Fruit fly (Drosophila melanogaster): ENCODE measurements around the gene CG12268.

CG12268 gene

dm6 chr3R:23924200-23924599 is 24.0 kb downstream of the CG12268 start, which contains the start of gene Ndc1:
Gene Ndc1, plus strand, starts transcription at chr3R:23924399.
- TF ChIP-seq CG1621 (tag; optimal IDR thresholded peaks at IDR 0.05) (no peak), CG6854 (GFP tag; optimal IDR thresholded peaks at IDR 0.05) (no peak), Gug (GFP tag; IDR thresholded peaks at IDR 0.05) (no peak), CG11762 (GFP tag; optimal IDR thresholded peaks at IDR 0.05; ENCODE audit: insufficient read depth) (no peak), CG3919 (GFP tag; optimal IDR thresholded peaks at IDR 0.05) (no peak), CG6276 (GFP tag; optimal IDR thresholded peaks at IDR 0.05) (no peak), net (GFP tag; optimal IDR thresholded peaks at IDR 0.05) (no peak), CG8319 (GFP tag; optimal IDR thresholded peaks at IDR 0.05) (no peak), CG3032 (tag; optimal IDR thresholded peaks at IDR 0.05) (no peak), Eip78C (GFP tag) (no peak)

dm6 chr3R:23922502-23923350 is 25.5 kb downstream of the CG12268 start, which contains the start of the genes sba and CG31141:
Gene sba, minus strand, starts transcription at chr3R:23922973.
Gene CG31141, plus strand, starts transcription at chr3R:23923300.
- peak; percentile 79 for TF ChIP-seq CG6854 (GFP tag; optimal IDR thresholded peaks at IDR 0.05)
- peak; percentile 39 for TF ChIP-seq Sox14 (GFP tag; optimal IDR thresholded peaks at IDR 0.05)
- TF ChIP-seq esn (GFP tag; optimal IDR thresholded peaks at IDR 0.05): peak; percentile 25
- TF ChIP-seq dsx (GFP tag; optimal IDR thresholded peaks at IDR 0.05; ENCODE audit: poor library complexity, severe bottlenecking): peak; percentile 26
- TF ChIP-seq topi (GFP tag; optimal IDR thresholded peaks at IDR 0.05): peak; percentile 5
- TF ChIP-seq CG11902 (GFP tag; optimal IDR thresholded peaks at IDR 0.05): no peak
- peak; percentile 30 for TF ChIP-seq Lpt (GFP tag; optimal IDR thresholded peaks at IDR 0.05)
- peak; percentile 20 for TF ChIP-seq Eip75B (GFP tag; optimal IDR thresholded peaks at IDR 0.05)
- TF ChIP-seq cyc (GFP tag; optimal IDR thresholded peaks at IDR 0.05): no peak
- TF ChIP-seq vri (GFP tag; optimal IDR thresholded peaks at IDR 0.05): peak; percentile 65
- peak; percentile 67 for TF ChIP-seq Eip78C (GFP tag)
- TF ChIP-seq CG15336 (GFP tag; IDR thresholded peaks at IDR 0.05): peak; percentile 42
- TF ChIP-seq CG3032 (tag; optimal IDR thresholded peaks at IDR 0.05): peak; percentile 13
- no peak for TF ChIP-seq OdsH (GFP tag; optimal IDR thresholded peaks at IDR 0.05)

dm6 chr3R:23921701-23922501 is 26.3 kb downstream of the CG12268 start:
- TF ChIP-seq salr (GFP tag; optimal IDR thresholded peaks at IDR 0.05) (no peak), Ets21C (GFP tag; optimal IDR thresholded peaks at IDR 0.05) (no peak), CG11294 (GFP tag; IDR thresholded peaks at IDR 0.05) (0 out of 2 replicates have a peak, but pooled peaks have one; percentile 60), CG9139 (GFP tag; optimal IDR thresholded peaks at IDR 0.05) (no peak), topi (GFP tag; optimal IDR thresholded peaks at IDR 0.05) (no peak), ss (GFP tag; optimal IDR thresholded peaks at IDR 0.05) (no peak), dac (GFP tag; optimal IDR thresholded peaks at IDR 0.05) (peak; percentile 41), CG11762 (GFP tag; optimal IDR thresholded peaks at IDR 0.05; ENCODE audit: insufficient read depth) (no peak), svp (GFP tag) (peak; percentile 73), CG10631 (GFP tag; optimal IDR thresholded peaks at IDR 0.05) (peak; percentile 38), CG6808 (GFP tag; optimal IDR thresholded peaks at IDR 0.05) (no peak), Sox14 (GFP tag; optimal IDR thresholded peaks at IDR 0.05) (no peak), CG4318 (GFP tag; optimal IDR thresholded peaks at IDR 0.05) (no peak), Smox (GFP tag; optimal IDR thresholded peaks at IDR 0.05) (no peak), lz (GFP tag; optimal IDR thresholded peaks at IDR 0.05) (no peak), CG15336 (GFP tag; IDR thresholded peaks at IDR 0.05) (peak; percentile 82), Gug (GFP tag; IDR thresholded peaks at IDR 0.05) (peak; percentile 71), Eip75B (GFP tag; optimal IDR thresholded peaks at IDR 0.05) (no peak), Eip78C (GFP tag) (peak; percentile 92), OdsH (GFP tag; optimal IDR thresholded peaks at IDR 0.05) (peak; percentile 68), Hr38 (GFP tag; optimal IDR thresholded peaks at IDR 0.05) (no peak), vri (GFP tag; optimal IDR thresholded peaks at IDR 0.05) (peak; percentile 16), CG8119 (GFP tag; IDR thresholded peaks at IDR 0.05) (peak; percentile 67), Ets96B (tag; optimal IDR thresholded peaks at IDR 0.05) (peak; percentile 65), CG31627 (GFP tag; optimal IDR thresholded peaks at IDR 0.05) (no peak), CG16779 (tag; optimal IDR thresholded peaks at IDR 0.05) (no peak), CG1621 (tag; optimal IDR thresholded peaks at IDR 0.05) (no peak), acj6 (GFP tag; optimal IDR thresholded peaks at IDR 0.05) (peak; percentile 45), Hr39 (GFP tag; optimal IDR thresholded peaks at IDR 0.05) (no peak), Sox102F (GFP tag; optimal IDR thresholded peaks at IDR 0.05) (no peak), Met (GFP tag; optimal IDR thresholded peaks at IDR 0.05) (peak; percentile 9), CG6854 (GFP tag; optimal IDR thresholded peaks at IDR 0.05) (no peak), dsx (GFP tag; optimal IDR thresholded peaks at IDR 0.05; ENCODE audit: poor library complexity, severe bottlenecking) (no peak)
